Fruit fly (Drosophila melanogaster) whole organism, embryonic: ENCODE results near the gene CG14342.

ENCODE experiments used
- Atf-2 ChIP-seq: fragments of 200-800 bp; sonication (Bioruptor generic); optimal IDR thresholded peaks from 2 replicates; lab custom pipeline; 2016; ENCODE audit warnings: missing biosample characterization, missing genetic modification characterization
- Atf3 ChIP-seq: fragments of 200-800 bp; sonication (Bioruptor generic); optimal IDR thresholded peaks from 3 replicates; lab custom pipeline; 2016; ENCODE audit warnings: missing biosample characterization, missing genetic modification characterization
- C15 ChIP-seq: fragments of 200-800 bp; sonication (Bioruptor generic); IDR thresholded peaks from 3 replicates; pipeline ENCODE4 v1.3.6; 2022; ENCODE audit warnings: missing biosample characterization, missing genetic modification characterization
- CG14014 ChIP-seq: fragments of 200-800 bp; sonication (Bioruptor generic); IDR thresholded peaks from 2 replicates; pipeline ENCODE4 v1.3.6; 2022; ENCODE audit warnings: missing biosample characterization, missing genetic modification characterization
- CG14965 ChIP-seq: fragments of 200-800 bp; sonication (Bioruptor generic); optimal IDR thresholded peaks from 2 replicates; lab custom pipeline; 2016; ENCODE audit warnings: missing biosample characterization, missing genetic modification characterization, borderline replicate concordance
- CG15011 ChIP-seq: fragments of 200-800 bp; sonication (Bioruptor generic); optimal IDR thresholded peaks from 3 replicates; lab custom pipeline; 2018; ENCODE audit warnings: missing biosample characterization, mild to moderate bottlenecking, missing genetic modification characterization
- CG15514 ChIP-seq: fragments of 200-800 bp; sonication (Bioruptor generic); optimal IDR thresholded peaks from 3 replicates; lab custom pipeline; 2017; ENCODE audit warnings: missing biosample characterization, missing genetic modification characterization, mild to moderate bottlenecking, moderate library complexity, missing genetic modification reagents
- CG17186 ChIP-seq: fragments of 200-800 bp; sonication (Bioruptor generic); optimal IDR thresholded peaks from 3 replicates; lab custom pipeline; 2017; ENCODE audit warnings: missing biosample characterization, missing genetic modification reagents, missing genetic modification characterization
- CG17612 ChIP-seq: fragments of 200-800 bp; sonication (Bioruptor generic); IDR thresholded peaks from 2 replicates; pipeline ENCODE4 v1.3.6; 2022; ENCODE audit warnings: missing biosample characterization, missing genetic modification characterization
- CG2199 ChIP-seq: fragments of 200-800 bp; sonication (Bioruptor generic); IDR thresholded peaks from 3 replicates; pipeline ENCODE4 v1.3.6; 2022; ENCODE audit warnings: missing biosample characterization, missing genetic modification characterization
- CG2202 ChIP-seq: fragments of 200-800 bp; sonication (Bioruptor generic); optimal IDR thresholded peaks from 2 replicates; lab custom pipeline; 2018; ENCODE audit warnings: missing biosample characterization, mild to moderate bottlenecking, missing genetic modification characterization
- CG2678 ChIP-seq: fragments of 200-800 bp; sonication (Bioruptor generic); optimal IDR thresholded peaks from 3 replicates; lab custom pipeline; 2019; ENCODE audit warnings: missing biosample characterization, mild to moderate bottlenecking, missing genetic modification characterization, moderate library complexity
- CG31365 ChIP-seq: fragments of 200-800 bp; sonication (Bioruptor generic); optimal IDR thresholded peaks from 2 replicates; lab custom pipeline; 2018; ENCODE audit warnings: missing biosample characterization, mild to moderate bottlenecking, missing genetic modification characterization
- CG33557 ChIP-seq: fragments of 200-800 bp; sonication (Bioruptor generic); optimal IDR thresholded peaks from 2 replicates; lab custom pipeline; 2019; ENCODE audit warnings: missing biosample characterization, mild to moderate bottlenecking, missing genetic modification characterization, moderate library complexity
- CG34224 ChIP-seq: fragments of 200-800 bp; sonication (Bioruptor generic); IDR thresholded peaks from 3 replicates; pipeline ENCODE4 v1.3.6; 2022; ENCODE audit warnings: missing biosample characterization, missing genetic modification characterization; ENCODE audit not compliant: partially characterized antibody
- CG43689 ChIP-seq: fragments of 200-800 bp; sonication (Bioruptor generic); IDR thresholded peaks from 2 replicates; pipeline ENCODE4 v1.3.6; 2022; ENCODE audit warnings: missing biosample characterization, missing genetic modification characterization
- CG5245 ChIP-seq: fragments of 200-800 bp; sonication (Bioruptor generic); optimal IDR thresholded peaks from 3 replicates; lab custom pipeline; 2016; ENCODE audit warnings: missing biosample characterization, missing genetic modification characterization
- CG7271 ChIP-seq: fragments of 200-800 bp; sonication (Bioruptor generic); optimal IDR thresholded peaks from 2 replicates; lab custom pipeline; 2018; ENCODE audit warnings: missing biosample characterization, mild to moderate bottlenecking, missing genetic modification characterization, moderate library complexity
- CG8478 ChIP-seq: fragments of >200 bp; optimal IDR thresholded peaks from 2 replicates; lab custom pipeline; 2018
- CG9437 ChIP-seq: fragments of 200-800 bp; sonication (Bioruptor generic); optimal IDR thresholded peaks from 2 replicates; lab custom pipeline; 2018; ENCODE audit warnings: missing biosample characterization, mild to moderate bottlenecking, missing genetic modification characterization
- Doc3 ChIP-seq: fragments of 200-800 bp; sonication (Bioruptor generic); IDR thresholded peaks from 3 replicates; pipeline ENCODE4 v1.3.6; 2022; ENCODE audit warnings: missing biosample characterization, missing genetic modification characterization; ENCODE audit not compliant: partially characterized antibody
- Hr3 ChIP-seq: fragments of 200-800 bp; sonication (Bioruptor generic); optimal IDR thresholded peaks from 3 replicates; lab custom pipeline; 2016; ENCODE audit warnings: missing biosample characterization, missing genetic modification characterization
- Hr51 ChIP-seq, 2 experiments: fragments of 200-800 bp; sonication (Bioruptor generic); optimal IDR thresholded peaks; 2 replicates in 1 of 2; 3 replicates in 1 of 2; lab custom pipeline; 2016 to 2018; ENCODE audit warnings: missing biosample characterization in 2 of 2, missing genetic modification characterization in 2 of 2, mild to moderate bottlenecking in 1 of 2, moderate library complexity in 1 of 2
- Hr78 ChIP-seq, 2 experiments: fragments of 200-800 bp in 1 of 2; fragments of >200 bp in 1 of 2; sonication (Bioruptor generic) in 1 of 2; optimal IDR thresholded peaks; 2 replicates each; lab custom pipeline; 2017 to 2019; ENCODE audit warnings: missing biosample characterization in 2 of 2, missing genetic modification characterization in 2 of 2, mild to moderate bottlenecking in 1 of 2, moderate library complexity in 1 of 2
- Jarid2 ChIP-seq: fragments of 200-800 bp; sonication (Bioruptor generic); optimal IDR thresholded peaks from 3 replicates; lab custom pipeline; 2017; ENCODE audit warnings: mild to moderate bottlenecking, missing biosample characterization, missing genetic modification reagents, missing genetic modification characterization
- Meics ChIP-seq: fragments of 200-800 bp; sonication (Bioruptor generic); optimal IDR thresholded peaks from 2 replicates; lab custom pipeline; 2017; ENCODE audit warnings: missing biosample characterization, mild to moderate bottlenecking, missing genetic modification characterization
- NC2β ChIP-seq: fragments of 200-800 bp; sonication (Bioruptor generic); optimal IDR thresholded peaks from 2 replicates; lab custom pipeline; 2016; ENCODE audit warnings: missing biosample characterization, missing genetic modification characterization
- NK7.1 ChIP-seq: fragments of 200-800 bp; sonication (Bioruptor generic); optimal IDR thresholded peaks from 3 replicates; lab custom pipeline; 2016; ENCODE audit warnings: missing biosample characterization, missing genetic modification characterization
- Poxn ChIP-seq: fragments of 200-800 bp; sonication (Bioruptor generic); IDR thresholded peaks from 2 replicates; pipeline ENCODE4 v1.3.6; 2022; ENCODE audit warnings: missing biosample characterization, missing genetic modification characterization
- Ssrp ChIP-seq: fragments of 200-800 bp; sonication (Bioruptor generic); optimal IDR thresholded peaks from 2 replicates; lab custom pipeline; 2018; ENCODE audit warnings: missing biosample characterization, mild to moderate bottlenecking, missing genetic modification characterization, moderate library complexity
- ac ChIP-seq: fragments of 200-800 bp; sonication (Bioruptor generic); optimal IDR thresholded peaks from 3 replicates; lab custom pipeline; 2017; ENCODE audit warnings: missing biosample characterization, mild to moderate bottlenecking, missing genetic modification characterization
- ato ChIP-seq: fragments of 200-800 bp; sonication (Bioruptor generic); IDR thresholded peaks from 2 replicates; pipeline ENCODE4 v1.3.6; 2022; ENCODE audit warnings: missing biosample characterization, missing genetic modification characterization; ENCODE audit not compliant: partially characterized antibody
- bowl ChIP-seq: fragments of 200-800 bp; sonication (Bioruptor generic); IDR thresholded peaks from 2 replicates; pipeline ENCODE4 v1.3.6; 2022; ENCODE audit warnings: missing biosample characterization, missing genetic modification characterization
- br ChIP-seq: fragments of >200 bp; optimal IDR thresholded peaks from 2 replicates; lab custom pipeline; 2017
- danr ChIP-seq: fragments of 200-800 bp; sonication (Bioruptor generic); IDR thresholded peaks from 2 replicates; pipeline ENCODE4 v1.3.6; 2022; ENCODE audit warnings: missing biosample characterization, missing genetic modification characterization
- ewg ChIP-seq: fragments of 200-800 bp; sonication (Bioruptor generic); optimal IDR thresholded peaks from 3 replicates; lab custom pipeline; 2017; ENCODE audit warnings: mild to moderate bottlenecking, missing biosample characterization, missing genetic modification reagents, missing genetic modification characterization
- gcm2 ChIP-seq: fragments of 200-800 bp; sonication (Bioruptor generic); optimal IDR thresholded peaks from 2 replicates; lab custom pipeline; 2016; ENCODE audit warnings: missing biosample characterization, missing genetic modification characterization
- gem ChIP-seq: fragments of 200-800 bp; sonication (Bioruptor generic); optimal IDR thresholded peaks from 2 replicates; lab custom pipeline; 2019; ENCODE audit warnings: missing biosample characterization, mild to moderate bottlenecking, missing genetic modification characterization, moderate library complexity
- her ChIP-seq: fragments of 200-800 bp; sonication (Bioruptor generic); optimal IDR thresholded peaks from 2 replicates; lab custom pipeline; 2016; ENCODE audit warnings: missing biosample characterization, missing genetic modification characterization
- pan ChIP-seq, 4 experiments: fragments of >200 bp in 3 of 4; fragments of 200-800 bp in 1 of 4; sonication (Bioruptor generic) in 1 of 4; optimal IDR thresholded peaks in 3 of 4; IDR thresholded peaks in 1 of 4; 2 replicates each; pipeline versions ENCODE4 v1.3.6 to Lab custom; 2017 to 2022; ENCODE audit warnings: missing biosample characterization in 2 of 4, missing genetic modification characterization in 2 of 4, mixed read lengths in 1 of 4
- pum ChIP-seq: fragments of 200-800 bp; sonication (Bioruptor generic); optimal IDR thresholded peaks from 2 replicates; lab custom pipeline; 2016; ENCODE audit warnings: missing biosample characterization, missing genetic modification characterization
- repo ChIP-seq: fragments of 200-800 bp; sonication (Bioruptor generic); optimal IDR thresholded peaks from 2 replicates; lab custom pipeline; 2016; ENCODE audit warnings: missing biosample characterization, missing genetic modification characterization
- sens-2 ChIP-seq: fragments of 200-800 bp; sonication (Bioruptor generic); IDR thresholded peaks from 2 replicates; pipeline ENCODE4 v1.3.6; 2022; ENCODE audit warnings: missing biosample characterization, missing genetic modification characterization
- sisA ChIP-seq: fragments of 200-800 bp; sonication (Bioruptor generic); IDR thresholded peaks from 2 replicates; pipeline ENCODE4 v1.3.6; 2022; ENCODE audit warnings: missing biosample characterization, missing genetic modification characterization
- ssp ChIP-seq: fragments of 200-800 bp; sonication (Bioruptor generic); IDR thresholded peaks from 2 replicates; pipeline ENCODE4 v1.3.6; 2022; ENCODE audit warnings: missing biosample characterization, missing genetic modification characterization
- tgo ChIP-seq: fragments of 200-800 bp; sonication (Bioruptor generic); IDR thresholded peaks from 3 replicates; pipeline ENCODE4 v1.3.6; 2022; ENCODE audit warnings: missing biosample characterization, missing genetic modification characterization
- tna ChIP-seq: fragments of 200-800 bp; sonication (Bioruptor generic); IDR thresholded peaks from 2 replicates; pipeline ENCODE4 v1.3.6; 2022; ENCODE audit warnings: missing biosample characterization, missing genetic modification characterization; ENCODE audit not compliant: partially characterized antibody
- wek ChIP-seq: fragments of 200-800 bp; sonication (Bioruptor generic); optimal IDR thresholded peaks from 3 replicates; lab custom pipeline; 2018; ENCODE audit warnings: missing biosample characterization, mild to moderate bottlenecking, missing genetic modification characterization, moderate library complexity
- wor ChIP-seq: fragments of 200-800 bp; sonication (Bioruptor generic); IDR thresholded peaks from 2 replicates; pipeline ENCODE4 v1.3.6; 2022; ENCODE audit warnings: missing biosample characterization, missing genetic modification characterization
- zen ChIP-seq: fragments of 200-800 bp; sonication (Bioruptor generic); optimal IDR thresholded peaks from 3 replicates; lab custom pipeline; 2018; ENCODE audit warnings: missing biosample characterization, mild to moderate bottlenecking, missing genetic modification characterization, moderate library complexity

CG14342 gene

dm6 chr2L:1207432-1207831 is 3.4 kb downstream of the CG14342 start (continued):
- TF ChIP-seq NK7.1 (GFP tag; lab: Kevin White, UChicago), result no peak
- TF ChIP-seq CG33557 (GFP tag; lab: Kevin White, UChicago), result no peak
- TF ChIP-seq wek (GFP tag; lab: Kevin White, UChicago), result no peak
- peak in 1 of 2 experiments; percentile 49 for TF ChIP-seq Hr51 (GFP tag; optimal IDR thresholded peaks at IDR 0.05; lab: Kevin White, UChicago)
- TF ChIP-seq sens-2 (GFP tag; lab: Robert Waterston, UW), result no peak
- no peak for TF ChIP-seq CG31365 (tag; lab: Kevin White, UChicago)
- TF ChIP-seq gcm2 (GFP tag; lab: Kevin White, UChicago), result no peak
- peak; percentile 32 for TF ChIP-seq her (GFP tag; lab: Kevin White, UChicago)
- peak; percentile 31 for TF ChIP-seq ewg (GFP tag; lab: Kevin White, UChicago)
- TF ChIP-seq CG2202 (tag; lab: Kevin White, UChicago), result no peak
- no peak for TF ChIP-seq repo (GFP tag; lab: Kevin White, UChicago)
- TF ChIP-seq ac, result no peak
- no peak for TF ChIP-seq Doc3 (GFP tag; lab: Robert Waterston, UW)
- TF ChIP-seq ssp, result peak; percentile 37; the same call in 1 of the 2 replicates
- TF ChIP-seq Hr3 (GFP tag; lab: Kevin White, UChicago), result peak; percentile 18
- no peak for TF ChIP-seq tna (GFP tag; lab: Robert Waterston, UW)
- 0 out of 2 replicates have a peak, but pooled peaks have one; percentile 18 for TF ChIP-seq CG43689 (GFP tag; lab: Robert Waterston, UW)
- TF ChIP-seq pan (optimal IDR thresholded peaks at IDR 0.05; lab: Kevin White, UChicago), result no peak
- TF ChIP-seq pan (GFP tag; optimal IDR thresholded peaks at IDR 0.05 in 1 of 2, IDR thresholded peaks at IDR 0.05 in 1 of 2), result peak in 1 of 2 experiments; percentile 76
- peak; percentile 55 for TF ChIP-seq Meics (GFP tag; lab: Kevin White, UChicago)
- TF ChIP-seq CG9437, result peak; percentile 24
- no peak for TF ChIP-seq CG34224 (GFP tag; lab: Robert Waterston, UW)
- TF ChIP-seq sisA, result peak; percentile 55
- no peak for TF ChIP-seq danr (GFP tag; lab: Robert Waterston, UW)
- no peak for TF ChIP-seq CG5245 (GFP tag; lab: Kevin White, UChicago)
- TF ChIP-seq zen (tag; lab: Kevin White, UChicago), result no peak
- TF ChIP-seq gem (tag; lab: Kevin White, UChicago), result peak; percentile 68
- TF ChIP-seq CG15514, result peak; percentile 50
- peak; percentile 60 for TF ChIP-seq CG2678 (tag; lab: Kevin White, UChicago)
- no peak for TF ChIP-seq Atf3
- no peak for TF ChIP-seq Atf-2 (GFP tag; lab: Kevin White, UChicago)
- TF ChIP-seq CG17186, result no peak
- no peak for TF ChIP-seq CG15011
- TF ChIP-seq pum (GFP tag; lab: Kevin White, UChicago), result no peak
- TF ChIP-seq CG14014 (GFP tag; lab: Robert Waterston, UW), result peak; percentile 78
- no peak for TF ChIP-seq bowl
- no peak for TF ChIP-seq wor (GFP tag; lab: Robert Waterston, UW)
- TF ChIP-seq Ssrp (tag; lab: Kevin White, UChicago), result no peak
- no peak for TF ChIP-seq CG7271 (tag; lab: Kevin White, UChicago)
- no peak for TF ChIP-seq NC2β (GFP tag; lab: Kevin White, UChicago)
- peak; percentile 9; the same call in 1 of the 2 replicates for TF ChIP-seq Poxn
- no peak for TF ChIP-seq br
- no peak for TF ChIP-seq CG8478 (lab: Kevin White, UChicago)
- no peak for TF ChIP-seq CG14965 (GFP tag; lab: Kevin White, UChicago)
- 0 out of 2 replicates have a peak, but pooled peaks have one; percentile 44 for TF ChIP-seq CG17612
- TF ChIP-seq Jarid2 (GFP tag; lab: Kevin White, UChicago), result no peak
- TF ChIP-seq tgo (GFP tag; lab: Robert Waterston, UW), result peak; percentile 54; the same call in 2 of the 3 replicates
- no peak for TF ChIP-seq ato (GFP tag; lab: Robert Waterston, UW)
- TF ChIP-seq Hr78 (GFP tag; optimal IDR thresholded peaks at IDR 0.05; lab: Kevin White, UChicago), result no peak
- no peak for TF ChIP-seq CG2199
- 0 out of 3 replicates have a peak, but pooled peaks have one; percentile 44 for TF ChIP-seq C15 (GFP tag; lab: Robert Waterston, UW)
